In genomic region chrIII:6080263-6080662, ce11 we compare ENCODE assay signal across 5 worm cellular contexts.
TF ChIP-seq lines count a peak whose summit lies in the region.

Gene attf-4 (plus strand): TSS chrIII:6080563.

TF ChIP-seq in whole organism, L1 larva, 84 proteins besides CTCF, POLR2A, EP300 and RAD21:
- TF ChIP-seq alr-1 (tag; optimal IDR thresholded peaks at IDR 0.05; lab: Kevin White, UChicago; ENCODE audit: borderline replicate concordance): no peak
- no peak for TF ChIP-seq nhr-90 (tag; optimal IDR thresholded peaks at IDR 0.05; lab: Kevin White, UChicago; ENCODE audit: poor library complexity)
- no peak for TF ChIP-seq isw-1 (GFP tag; IDR thresholded peaks at IDR 0.05; lab: Robert Waterston, UW)
- TF ChIP-seq nhr-12 (tag; optimal IDR thresholded peaks at IDR 0.05; lab: Kevin White, UChicago): no peak
- TF ChIP-seq fos-1 (tag; optimal IDR thresholded peaks at IDR 0.05; lab: Kevin White, UChicago): no peak
- TF ChIP-seq lsy-2 (tag; optimal IDR thresholded peaks at IDR 0.05; lab: Kevin White, UChicago): peak in 1 of 2 experiments; percentile 2
- TF ChIP-seq lin-14 (GFP tag; optimal IDR thresholded peaks at IDR 0.05; lab: Kevin White, UChicago): peak; percentile 37
- no peak for TF ChIP-seq ama-1 (optimal IDR thresholded peaks at IDR 0.05; lab: Kevin White, UChicago)
- no peak for TF ChIP-seq snu-23 (GFP tag; optimal IDR thresholded peaks at IDR 0.05; lab: Kevin White, UChicago)
- no peak for TF ChIP-seq hlh-17 (GFP tag; optimal IDR thresholded peaks at IDR 0.05; lab: Kevin White, UChicago; ENCODE audit: borderline replicate concordance)
- TF ChIP-seq C34B4.2 (tag; optimal IDR thresholded peaks at IDR 0.05; lab: Kevin White, UChicago): no peak
- no peak for TF ChIP-seq mef-2 (tag; optimal IDR thresholded peaks at IDR 0.05; lab: Kevin White, UChicago)
- TF ChIP-seq grh-1 (GFP tag; IDR thresholded peaks at IDR 0.05; lab: Robert Waterston, UW): no peak
- TF ChIP-seq lin-35 (GFP tag; optimal IDR thresholded peaks at IDR 0.05; lab: Kevin White, UChicago): no peak

TF ChIP-seq in whole organism, L2 larva, 48 proteins besides CTCF, POLR2A, EP300 and RAD21:
- TF ChIP-seq C34F6.9 (tag; optimal IDR thresholded peaks at IDR 0.05; lab: Kevin White, UChicago): peak; percentile 25
- TF ChIP-seq lin-13 (GFP tag; optimal IDR thresholded peaks at IDR 0.05; lab: Kevin White, UChicago): no peak

TF ChIP-seq in whole organism, L3 larva, 47 proteins besides CTCF, POLR2A, EP300 and RAD21:
- no peak for TF ChIP-seq ZK546.5 (tag; optimal IDR thresholded peaks at IDR 0.05; lab: Kevin White, UChicago)
- no peak for TF ChIP-seq nhr-77 (tag; optimal IDR thresholded peaks at IDR 0.05; lab: Kevin White, UChicago)
- TF ChIP-seq elt-2 (tag; optimal IDR thresholded peaks at IDR 0.05; lab: Kevin White, UChicago): peak; percentile 45
- no peak for TF ChIP-seq aly-2 (tag; optimal IDR thresholded peaks at IDR 0.05; lab: Kevin White, UChicago)
- no peak for TF ChIP-seq ama-1 (optimal IDR thresholded peaks at IDR 0.05; lab: Kevin White, UChicago)

TF ChIP-seq in whole organism, L4 larva, 104 proteins besides CTCF, POLR2A, EP300 and RAD21:
- TF ChIP-seq pqm-1 (tag; optimal IDR thresholded peaks at IDR 0.05; lab: Kevin White, UChicago) (peak; percentile 27), unc-39 (tag; optimal IDR thresholded peaks at IDR 0.05; lab: Kevin White, UChicago) (no peak), daf-16 (GFP tag; optimal IDR thresholded peaks at IDR 0.05; lab: Kevin White, UChicago) (no peak), daf-16 (tag; optimal IDR thresholded peaks at IDR 0.05; lab: Kevin White, UChicago) (peak; percentile 13), hif-1 (tag; optimal IDR thresholded peaks at IDR 0.05; lab: Kevin White, UChicago) (no peak), egl-43 (GFP tag; IDR thresholded peaks at IDR 0.05; lab: Robert Waterston, UW) (no peak), dve-1 (tag; optimal IDR thresholded peaks at IDR 0.05; lab: Kevin White, UChicago; ENCODE audit: insufficient read depth) (peak; percentile 16), php-3 (GFP tag; IDR thresholded peaks at IDR 0.05; lab: Robert Waterston, UW) (no peak), nhr-28 (tag; optimal IDR thresholded peaks at IDR 0.05; lab: Kevin White, UChicago) (peak; percentile 2), attf-4 (tag; optimal IDR thresholded peaks at IDR 0.05; lab: Kevin White, UChicago) (no peak)

TF ChIP-seq in whole organism, young adult, 124 proteins besides CTCF, POLR2A, EP300 and RAD21:
- TF ChIP-seq cebp-2 (GFP tag; IDR thresholded peaks at IDR 0.05; lab: Robert Waterston, UW) (no peak), nhr-80 (tag; optimal IDR thresholded peaks at IDR 0.05; lab: Kevin White, UChicago) (peak; percentile 24), atf-7 (tag; optimal IDR thresholded peaks at IDR 0.05; lab: Kevin White, UChicago) (no peak), let-607 (tag; optimal IDR thresholded peaks at IDR 0.05; lab: Kevin White, UChicago) (no peak), Y67H2A.10 (GFP tag; conservative IDR thresholded peaks at IDR 0.05; lab: Robert Waterston, UW) (no peak)
